Worm (Caenorhabditis elegans) whole organism, L3 larva: ENCODE data around the gene daao-1.

ENCODE experiments used
- elt-1 ChIP-seq: fragments of 150-350 bp; optimal IDR thresholded peaks from 2 replicates; lab custom pipeline; 2014; ENCODE audit warnings: missing biosample characterization, missing genetic modification characterization
- lin-39 ChIP-seq: fragments of 150-350 bp; optimal IDR thresholded peaks from 2 replicates; lab custom pipeline; 2018; ENCODE audit warnings: missing biosample characterization, missing genetic modification reagents, missing genetic modification characterization
- nhr-12 ChIP-seq: fragments of 150-350 bp; optimal IDR thresholded peaks from 2 replicates; lab custom pipeline; 2014; ENCODE audit warnings: missing biosample characterization, missing genetic modification characterization
- skn-1 ChIP-seq: fragments of 150-350 bp; optimal IDR thresholded peaks from 2 replicates; lab custom pipeline; 2014; ENCODE audit warnings: missing biosample characterization, missing genetic modification characterization
- unc-62 ChIP-seq: fragments of 150-350 bp; sonication (generic microtip); optimal IDR thresholded peaks from 4 replicates; lab custom pipeline; 2014; ENCODE audit warnings: missing biosample characterization, missing genetic modification reagents, missing genetic modification characterization
- ztf-4 ChIP-seq: fragments of 150-350 bp; optimal IDR thresholded peaks from 2 replicates; lab custom pipeline; 2014; ENCODE audit warnings: missing biosample characterization, missing genetic modification characterization

DNA sequence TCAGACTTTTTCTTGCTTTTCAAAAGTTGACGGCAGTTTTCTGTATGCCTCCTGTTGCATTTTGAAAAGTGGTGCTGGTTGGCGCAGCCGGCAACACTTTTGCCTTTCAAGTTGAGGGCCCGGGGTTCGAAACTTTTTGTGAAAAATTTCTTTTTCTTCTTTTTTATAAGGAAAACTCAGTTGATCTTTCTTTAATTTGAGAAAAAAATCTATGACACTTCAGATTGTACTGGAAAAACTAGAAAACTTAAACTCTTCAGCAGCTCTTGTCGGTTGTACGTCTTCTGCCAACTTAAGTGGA is 50.9 kb downstream of the daao-1 start:
- no peak for TF ChIP-seq elt-1
- TF ChIP-seq skn-1, result no peak
- no peak for TF ChIP-seq nhr-12 (tag; lab: Kevin White, UChicago)
- TF ChIP-seq lin-39 (tag; lab: Kevin White, UChicago), result no peak
- no peak for TF ChIP-seq ztf-4 (tag; lab: Kevin White, UChicago)
- no peak for TF ChIP-seq unc-62 (GFP tag; lab: Kevin White, UChicago)
